Worm (Caenorhabditis elegans) whole organism, L1 larva: ENCODE measurements around the gene ZK666.11.

Source experiments
- C34B4.2 ChIP-seq: sonication (generic microtip); optimal IDR thresholded peaks from 2 replicates; lab custom pipeline; 2017; ENCODE audit warnings: mild to moderate bottlenecking, missing genetic modification characterization, missing compliant biosample characterization
- aly-2 ChIP-seq: fragments of 150-350 bp; optimal IDR thresholded peaks from 2 replicates; lab custom pipeline; 2014; ENCODE audit warnings: missing biosample characterization, missing genetic modification characterization
- blmp-1 ChIP-seq: fragments of 150-350 bp; optimal IDR thresholded peaks from 2 replicates; lab custom pipeline; 2014; ENCODE audit warnings: missing biosample characterization, missing genetic modification characterization
- ceh-8 ChIP-seq: fragments of 200-800 bp; sonication (Bioruptor generic); optimal IDR thresholded peaks from 2 replicates; lab custom pipeline; 2018; ENCODE audit warnings: mild to moderate bottlenecking, missing genetic modification characterization, moderate library complexity, missing compliant biosample characterization
- ces-1 ChIP-seq: fragments of 150-350 bp; optimal IDR thresholded peaks from 2 replicates; lab custom pipeline; 2014; ENCODE audit warnings: missing biosample characterization, missing genetic modification reagents, missing genetic modification characterization
- fos-1 ChIP-seq: fragments of 150-350 bp; optimal IDR thresholded peaks from 2 replicates; lab custom pipeline; 2014; ENCODE audit warnings: missing biosample characterization, missing genetic modification characterization
- grh-1 ChIP-seq: fragments of 200-800 bp; sonication (Bioruptor generic); IDR thresholded peaks from 2 replicates; pipeline ENCODE4 v1.3.6; 2022; ENCODE audit warnings: missing genetic modification reagents, missing genetic modification characterization, missing compliant biosample characterization
- lsy-2 ChIP-seq, 2 experiments: fragments of 150-350 bp; optimal IDR thresholded peaks; 2 replicates each; lab custom pipeline; 2014; ENCODE audit warnings: missing biosample characterization in 2 of 2, missing genetic modification characterization in 2 of 2
- mdl-1 ChIP-seq, 2 experiments: fragments of 150-350 bp; optimal IDR thresholded peaks; 2 replicates each; lab custom pipeline; 2014 to 2017; ENCODE audit warnings: missing biosample characterization in 2 of 2, missing genetic modification characterization in 2 of 2, inconsistent platforms in 1 of 2
- mef-2 ChIP-seq: fragments of 150-350 bp; optimal IDR thresholded peaks from 2 replicates; lab custom pipeline; 2014; ENCODE audit warnings: missing biosample characterization, missing genetic modification characterization
- nhr-28 ChIP-seq: fragments of 150-350 bp; optimal IDR thresholded peaks from 2 replicates; lab custom pipeline; 2014; ENCODE audit warnings: missing biosample characterization, missing genetic modification characterization
- pag-3 ChIP-seq: sonication (generic microtip); optimal IDR thresholded peaks from 2 replicates; lab custom pipeline; 2017; ENCODE audit warnings: missing genetic modification characterization, mild to moderate bottlenecking, missing compliant biosample characterization, antibody characterized with exemption, borderline replicate concordance; ENCODE audit not compliant: insufficient read depth
- unc-130 ChIP-seq: fragments of 150-350 bp; optimal IDR thresholded peaks from 2 replicates; lab custom pipeline; 2017; ENCODE audit warnings: missing biosample characterization, missing genetic modification characterization, inconsistent platforms
- zag-1 ChIP-seq: fragments of 150-350 bp; optimal IDR thresholded peaks from 2 replicates; lab custom pipeline; 2014; ENCODE audit warnings: missing biosample characterization, missing genetic modification characterization

ce11 chrII:10490329-10490728 lies 8.0 kb downstream of the ZK666.11 start, which contains the start of gene clec-61:
- TF ChIP-seq ces-1 (GFP tag; lab: Kevin White, UChicago): no peak
- no peak for TF ChIP-seq zag-1 (tag; lab: Kevin White, UChicago)
- TF ChIP-seq blmp-1 (tag; lab: Kevin White, UChicago): no peak
- TF ChIP-seq unc-130: no peak
- no peak for TF ChIP-seq pag-3 (tag; lab: Kevin White, UChicago)
- TF ChIP-seq mdl-1 (tag; optimal IDR thresholded peaks at IDR 0.05; lab: Kevin White, UChicago): no peak
- no peak for TF ChIP-seq mef-2
- no peak for TF ChIP-seq grh-1
- TF ChIP-seq ceh-8 (GFP tag; lab: Kevin White, UChicago): no peak
- no peak for TF ChIP-seq C34B4.2
- TF ChIP-seq aly-2 (tag; lab: Kevin White, UChicago): no peak
- TF ChIP-seq lsy-2 (tag; optimal IDR thresholded peaks at IDR 0.05; lab: Kevin White, UChicago): no peak
- no peak for TF ChIP-seq fos-1 (tag; lab: Kevin White, UChicago)
- TF ChIP-seq nhr-28 (tag; lab: Kevin White, UChicago): no peak
